Worm (Caenorhabditis elegans) whole organism, L4 larva: ENCODE measurements around the gene mcu-1.

ENCODE experiments used
- D1046.2 ChIP-seq: fragments of 200-800 bp; sonication (Bioruptor generic); IDR thresholded peaks from 2 replicates; pipeline ENCODE4 v1.3.6; 2022; ENCODE audit warnings: missing genetic modification characterization, missing compliant biosample characterization
- F37D6.2 ChIP-seq: sonication (generic microtip); optimal IDR thresholded peaks from 2 replicates; lab custom pipeline; 2016; ENCODE audit warnings: mild to moderate bottlenecking, missing genetic modification characterization, missing compliant biosample characterization
- aha-1 ChIP-seq: fragments of 150-350 bp; peaks from one replicate; lab custom pipeline; 2014; ENCODE audit warnings: missing biosample characterization, missing genetic modification characterization
- aly-2 ChIP-seq: sonication (generic microtip); optimal IDR thresholded peaks from 2 replicates; lab custom pipeline; 2018; ENCODE audit warnings: missing biosample characterization, missing genetic modification characterization
- ceh-28 ChIP-seq: fragments of 150-350 bp; optimal IDR thresholded peaks from 2 replicates; lab custom pipeline; 2014; ENCODE audit warnings: missing biosample characterization, missing genetic modification reagents, missing genetic modification characterization
- ctbp-1 ChIP-seq: fragments of 200-800 bp; sonication (Bioruptor generic); IDR thresholded peaks from 2 replicates; pipeline ENCODE4 v1.3.6; 2022; ENCODE audit warnings: missing genetic modification reagents, missing genetic modification characterization, missing compliant biosample characterization
- daf-12 ChIP-seq: fragments of 150-350 bp; optimal IDR thresholded peaks from 2 replicates; lab custom pipeline; 2014; ENCODE audit warnings: missing biosample characterization, missing genetic modification reagents, missing genetic modification characterization
- daf-16 ChIP-seq, 3 experiments: sonication (generic microtip); optimal IDR thresholded peaks; 2 replicates each; lab custom pipeline; 2016 to 2017; ENCODE audit warnings: missing genetic modification characterization in 3 of 3, missing genetic modification reagents in 3 of 3, mild to moderate bottlenecking in 2 of 3, missing compliant biosample characterization in 2 of 3, missing biosample characterization in 1 of 3, moderate library complexity in 1 of 3
- dmd-9 ChIP-seq: fragments of 200-800 bp; sonication (Bioruptor generic); IDR thresholded peaks from 2 replicates; pipeline ENCODE4 v1.3.6; 2022; ENCODE audit warnings: missing genetic modification reagents, missing genetic modification characterization, missing compliant biosample characterization
- duxl-1 ChIP-seq: sonication (generic microtip); optimal IDR thresholded peaks from 2 replicates; lab custom pipeline; 2016; ENCODE audit warnings: mild to moderate bottlenecking, missing genetic modification characterization, moderate library complexity, missing compliant biosample characterization; ENCODE audit not compliant: poor library complexity
- dve-1 ChIP-seq: sonication (generic microtip); optimal IDR thresholded peaks from 2 replicates; lab custom pipeline; 2017; ENCODE audit warnings: antibody characterized with exemption, mild to moderate bottlenecking, missing genetic modification characterization, missing compliant biosample characterization; ENCODE audit not compliant: insufficient read depth
- egl-27 ChIP-seq: sonication (generic microtip); optimal IDR thresholded peaks from 3 replicates; lab custom pipeline; 2017; ENCODE audit warnings: missing biosample characterization, missing genetic modification reagents, missing genetic modification characterization
- fkh-10 ChIP-seq: fragments of 150-350 bp; optimal IDR thresholded peaks from 2 replicates; lab custom pipeline; 2014; ENCODE audit warnings: missing biosample characterization, missing genetic modification reagents, missing genetic modification characterization
- fos-1 ChIP-seq: fragments of 150-350 bp; optimal IDR thresholded peaks from 2 replicates; lab custom pipeline; 2014; ENCODE audit warnings: missing biosample characterization, missing genetic modification characterization
- hif-1 ChIP-seq, 2 experiments: sonication (generic microtip); optimal IDR thresholded peaks; 2 replicates each; lab custom pipeline; 2016 to 2017; ENCODE audit warnings: missing compliant biosample characterization in 2 of 2, missing genetic modification characterization in 2 of 2, missing genetic modification reagents in 2 of 2, missing genotype in 2 of 2, mild to moderate bottlenecking in 1 of 2
- lin-15B ChIP-seq: fragments of 150-350 bp; sonication (generic microtip); optimal IDR thresholded peaks from 3 replicates; lab custom pipeline; 2014; ENCODE audit warnings: missing biosample characterization, missing genetic modification characterization
- lin-29 ChIP-seq: fragments of 200-800 bp; sonication (Bioruptor generic); IDR thresholded peaks from 2 replicates; pipeline ENCODE4 v1.3.6; 2022; ENCODE audit warnings: missing genetic modification reagents, missing genetic modification characterization, missing compliant biosample characterization
- lin-39 ChIP-seq: fragments of 150-350 bp; optimal IDR thresholded peaks from 2 replicates; lab custom pipeline; 2014; ENCODE audit warnings: missing biosample characterization, missing genetic modification reagents, missing genetic modification characterization
- mdl-1 ChIP-seq, 2 experiments: fragments of 150-350 bp in 1 of 2; sonication (generic microtip) in 1 of 2; optimal IDR thresholded peaks; 2 replicates each; lab custom pipeline; 2014 to 2017; ENCODE audit warnings: missing biosample characterization in 2 of 2, missing genetic modification characterization in 2 of 2
- mdt-29 ChIP-seq: fragments of 200-800 bp; sonication (Bioruptor generic); IDR thresholded peaks from 2 replicates; pipeline ENCODE4 v1.3.6; 2022; ENCODE audit warnings: missing genetic modification reagents, missing genetic modification characterization, missing compliant biosample characterization
- mep-1 ChIP-seq: fragments of 150-350 bp; sonication (generic microtip); optimal IDR thresholded peaks from 3 replicates; lab custom pipeline; 2014; ENCODE audit warnings: missing biosample characterization, missing genetic modification characterization
- mes-2 ChIP-seq: sonication (generic microtip); optimal IDR thresholded peaks from 2 replicates; lab custom pipeline; 2016; ENCODE audit warnings: missing genotype, mild to moderate bottlenecking, missing genetic modification characterization, missing compliant biosample characterization; ENCODE audit not compliant: poor library complexity, severe bottlenecking
- mxl-2 ChIP-seq: fragments of 200-800 bp; sonication (Bioruptor generic); conservative IDR thresholded peaks from 2 replicates; pipeline ENCODE4 v1.3.6; 2022; ENCODE audit warnings: missing genetic modification reagents, missing genetic modification characterization, missing compliant biosample characterization
- nhr-111 ChIP-seq: fragments of 200-800 bp; sonication (Bioruptor generic); optimal IDR thresholded peaks from 2 replicates; lab custom pipeline; 2018; ENCODE audit warnings: mild to moderate bottlenecking, missing genetic modification characterization, missing compliant biosample characterization
- nhr-237 ChIP-seq: sonication (generic microtip); optimal IDR thresholded peaks from 2 replicates; lab custom pipeline; 2017; ENCODE audit warnings: missing biosample characterization, missing genetic modification characterization
- nhr-6 ChIP-seq: fragments of 150-350 bp; optimal IDR thresholded peaks from 2 replicates; lab custom pipeline; 2014; ENCODE audit warnings: missing biosample characterization, missing genetic modification characterization
- nhr-76 ChIP-seq: fragments of 150-350 bp; optimal IDR thresholded peaks from 2 replicates; lab custom pipeline; 2014; ENCODE audit warnings: missing biosample characterization, missing genetic modification characterization
- sdz-12 ChIP-seq: fragments of 200-800 bp; sonication (Bioruptor generic); optimal IDR thresholded peaks from 2 replicates; lab custom pipeline; 2018; ENCODE audit warnings: mild to moderate bottlenecking, missing genetic modification characterization, missing compliant biosample characterization
- skn-1 ChIP-seq: fragments of 150-350 bp; optimal IDR thresholded peaks from 2 replicates; lab custom pipeline; 2014; ENCODE audit warnings: missing biosample characterization, missing genetic modification characterization
- snpc-4 ChIP-seq: fragments of 150-350 bp; optimal IDR thresholded peaks from 2 replicates; lab custom pipeline; 2014; ENCODE audit warnings: missing biosample characterization, missing genetic modification characterization
- tag-97 ChIP-seq: fragments of 200-800 bp; sonication (Bioruptor generic); IDR thresholded peaks from 2 replicates; pipeline ENCODE4 v1.3.6; 2022; ENCODE audit warnings: missing genetic modification characterization, missing compliant biosample characterization
- unc-62 ChIP-seq, 3 experiments: fragments of 150-350 bp in 1 of 3; sonication (generic microtip); optimal IDR thresholded peaks in 2 of 3; peaks in 1 of 3; 1 replicate in 1 of 3; 2 replicates in 2 of 3; lab custom pipeline; 2014 to 2017; ENCODE audit warnings: missing biosample characterization in 3 of 3, missing genetic modification characterization in 3 of 3, missing genetic modification reagents in 3 of 3, missing genotype in 1 of 3
- zfp-3 ChIP-seq: fragments of 200-800 bp; sonication (Bioruptor generic); conservative IDR thresholded peaks from 2 replicates; pipeline ENCODE4 v1.3.6; 2022; ENCODE audit warnings: missing genetic modification reagents, missing genetic modification characterization, missing compliant biosample characterization

The mcu-1 gene

DNA sequence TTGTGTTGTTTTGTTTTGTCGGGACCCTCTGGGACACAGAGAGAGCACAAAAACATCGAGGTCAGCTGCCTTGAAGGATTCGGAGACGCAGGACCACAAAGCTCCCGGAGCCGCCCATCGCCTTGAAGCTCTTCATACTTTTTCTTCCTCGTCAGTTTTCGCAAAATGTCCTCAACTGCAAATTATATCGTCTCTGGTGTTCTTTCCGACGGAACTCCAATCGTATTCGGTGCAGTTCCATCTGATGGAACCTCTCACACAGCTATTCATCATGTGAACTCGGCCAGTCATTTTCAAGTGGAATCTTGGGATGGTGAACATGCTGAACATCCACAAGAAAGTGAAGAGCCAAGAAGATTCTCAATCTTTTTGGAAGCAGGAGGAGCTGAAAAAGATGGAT, 46.4 kb upstream of the mcu-1 start:
- TF ChIP-seq lin-29 (GFP tag; lab: Robert Waterston, UW) (no peak), mdt-29 (GFP tag; lab: Robert Waterston, UW) (no peak), aha-1 (tag; lab: Kevin White, UChicago) (peak; percentile 86), daf-16 (GFP tag; optimal IDR thresholded peaks at IDR 0.05; lab: Kevin White, UChicago) (peak in 1 of 2 experiments; percentile 52), daf-16 (tag; optimal IDR thresholded peaks at IDR 0.05; lab: Kevin White, UChicago) (no peak), aly-2 (tag; lab: Kevin White, UChicago) (peak; percentile 68)

DNA sequence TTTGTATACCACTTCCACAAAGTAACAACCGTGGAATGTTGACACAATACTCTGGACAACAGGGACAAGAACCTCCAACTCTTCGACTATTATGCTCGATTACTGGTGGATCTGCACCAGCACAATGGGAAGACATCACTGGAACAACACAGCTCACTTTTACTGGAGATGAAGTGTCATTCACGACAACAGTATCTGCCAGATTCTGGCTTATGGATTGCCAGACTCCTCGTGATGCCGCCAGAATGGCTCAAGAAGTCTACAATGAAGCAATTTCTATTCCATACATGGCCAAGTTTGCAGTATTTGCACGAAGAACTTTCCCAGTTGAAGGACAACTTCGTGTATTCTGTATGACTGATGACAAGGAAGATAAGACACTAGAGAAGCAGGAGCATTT, 44.2 kb upstream of the mcu-1 start:
- TF ChIP-seq sdz-12 (no peak), aha-1 (tag; lab: Kevin White, UChicago) (peak; percentile 59)

DNA sequence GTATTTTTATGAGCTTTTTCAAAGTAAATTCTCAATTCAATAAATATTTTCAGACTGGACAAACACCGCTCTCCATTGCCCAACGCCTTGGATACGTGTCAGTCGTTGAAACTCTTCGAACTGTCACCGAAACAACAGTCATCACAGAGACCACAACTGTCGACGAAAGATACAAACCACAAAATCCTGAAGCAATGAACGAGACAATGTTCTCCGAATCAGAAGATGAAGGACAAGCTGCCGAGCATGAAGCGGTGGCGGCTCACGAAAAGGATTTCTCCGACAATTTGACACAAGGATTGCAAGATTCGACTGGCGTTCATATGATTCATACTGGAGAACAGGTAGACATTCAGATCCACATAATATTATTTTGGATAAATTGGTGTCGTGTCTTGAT, 40.8 kb upstream of the mcu-1 start:
- TF ChIP-seq dmd-9 (no peak), nhr-237 (tag; lab: Kevin White, UChicago) (no peak), nhr-111 (GFP tag; lab: Kevin White, UChicago) (no peak), daf-12 (tag; lab: Kevin White, UChicago) (no peak), fos-1 (tag; lab: Kevin White, UChicago) (no peak), F37D6.2 (tag; lab: Kevin White, UChicago) (no peak), skn-1 (tag; lab: Kevin White, UChicago) (no peak), mes-2 (no peak), mxl-2 (no peak), fkh-10 (GFP tag; lab: Kevin White, UChicago) (no peak), hif-1 (tag; optimal IDR thresholded peaks at IDR 0.05; lab: Kevin White, UChicago) (no peak), nhr-76 (tag; lab: Kevin White, UChicago) (no peak), nhr-6 (tag; lab: Kevin White, UChicago) (no peak), duxl-1 (no peak)

DNA sequence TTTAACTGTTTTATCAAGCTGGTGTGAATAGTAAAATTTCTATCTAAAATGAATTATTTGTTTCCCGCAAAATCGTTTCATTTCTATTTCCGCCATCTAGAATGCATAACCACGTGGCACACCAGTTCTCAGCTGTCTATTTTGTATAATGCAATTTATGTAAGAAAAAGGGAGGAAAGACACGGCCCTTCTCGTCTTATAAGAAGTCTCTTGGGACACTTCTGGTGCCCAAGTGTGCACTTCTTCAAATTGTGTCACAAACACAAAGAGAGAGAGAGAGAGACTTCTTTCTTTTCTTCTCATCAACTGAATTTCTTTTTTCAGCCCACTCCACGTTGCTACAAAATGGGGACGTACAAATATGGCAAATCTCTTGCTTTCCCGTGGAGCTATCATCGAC, 38.2 kb upstream of the mcu-1 start:
- TF ChIP-seq ctbp-1 (GFP tag; lab: Robert Waterston, UW) (0 out of 2 replicates have a peak, but pooled peaks have one; percentile 33), lin-39 (no peak), dve-1 (no peak), mdl-1 (tag; optimal IDR thresholded peaks at IDR 0.05; lab: Kevin White, UChicago) (peak in 1 of 2 experiments; percentile 12), mep-1 (peak; percentile 2)

DNA sequence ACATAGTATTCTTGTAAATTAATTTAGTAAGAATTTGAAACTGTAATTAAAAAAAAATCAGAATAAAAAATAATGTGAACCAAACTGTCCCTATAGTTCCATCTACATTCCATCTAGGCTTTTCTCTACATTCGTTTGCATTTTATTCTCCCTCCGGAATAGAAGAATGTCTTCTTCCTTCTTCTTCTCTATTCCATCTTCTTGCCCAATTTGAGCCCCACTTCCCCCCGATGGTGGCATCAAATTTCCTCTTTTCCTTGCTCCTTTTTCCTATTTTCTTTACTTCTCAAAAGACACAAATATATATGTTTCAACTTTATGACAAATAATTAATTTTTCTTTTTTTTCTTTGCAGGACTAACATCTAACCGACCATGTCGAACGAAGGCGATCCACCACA, 36.2 kb upstream of the mcu-1 start, which contains the start of gene unc-44:
Gene unc-44 (plus strand): TSS at position 356 of the 400 bp plus-strand sequence.
- TF ChIP-seq tag-97 (no peak), egl-27 (tag; lab: Kevin White, UChicago) (no peak), lin-15B (no peak), snpc-4 (tag; lab: Kevin White, UChicago) (no peak), zfp-3 (GFP tag; lab: Robert Waterston, UW) (no peak), ceh-28 (tag; lab: Kevin White, UChicago) (no peak), unc-62 (GFP tag; optimal IDR thresholded peaks at IDR 0.05 in 1 of 2; lab: Kevin White, UChicago) (peak in 1 of 2 experiments; percentile 65), unc-62 (tag; optimal IDR thresholded peaks at IDR 0.05; lab: Kevin White, UChicago) (no peak), lin-39 (no peak), D1046.2 (no peak)
